Fruit fly (Drosophila melanogaster) whole organism: Measurements from ENCODE around the gene Hexo2.

Experiments used
- EcR ChIP-seq, 2 experiments: fragments of >200 bp; optimal IDR thresholded peaks; 2 replicates each; lab custom pipeline; 2017; ENCODE audit warnings: missing biosample characterization in 2 of 2, missing genetic modification characterization in 2 of 2, missing genetic modification reagents in 2 of 2
- psq ChIP-seq: fragments of >200 bp; optimal IDR thresholded peaks from 2 replicates; lab custom pipeline; 2017
- usp ChIP-seq: fragments of >200 bp; optimal IDR thresholded peaks from 2 replicates; lab custom pipeline; 2017; ENCODE audit warnings: missing biosample characterization, missing genetic modification characterization, mixed read lengths

DNA sequence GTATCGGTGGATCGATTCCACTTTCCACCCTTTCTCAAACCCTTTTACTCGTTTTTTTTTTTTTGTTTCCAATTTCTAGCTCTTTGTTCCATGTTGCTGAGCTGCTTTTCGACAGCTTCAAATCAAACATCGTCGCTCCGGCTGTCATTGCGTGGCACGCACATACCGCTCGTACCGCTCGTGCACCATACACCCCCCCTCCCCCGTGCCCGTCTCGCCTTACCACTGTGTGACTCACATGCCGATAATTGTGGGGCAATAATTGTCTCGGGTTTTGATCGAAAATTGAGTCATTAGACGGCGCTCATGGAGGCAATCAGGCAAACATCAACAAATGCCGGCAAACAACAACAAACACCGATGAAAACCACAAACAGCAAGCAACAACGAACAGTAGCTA lies 44.3 kb downstream of the Hexo2 start:
- TF ChIP-seq psq, result no peak
- no peak for TF ChIP-seq EcR (GFP tag; optimal IDR thresholded peaks at IDR 0.05; lab: Kevin White, UChicago)
- TF ChIP-seq usp (GFP tag; lab: Kevin White, UChicago), result no peak
